Worm (Caenorhabditis elegans): ENCODE data around the gene lmd-5.

lmd-5 gene

DNA sequence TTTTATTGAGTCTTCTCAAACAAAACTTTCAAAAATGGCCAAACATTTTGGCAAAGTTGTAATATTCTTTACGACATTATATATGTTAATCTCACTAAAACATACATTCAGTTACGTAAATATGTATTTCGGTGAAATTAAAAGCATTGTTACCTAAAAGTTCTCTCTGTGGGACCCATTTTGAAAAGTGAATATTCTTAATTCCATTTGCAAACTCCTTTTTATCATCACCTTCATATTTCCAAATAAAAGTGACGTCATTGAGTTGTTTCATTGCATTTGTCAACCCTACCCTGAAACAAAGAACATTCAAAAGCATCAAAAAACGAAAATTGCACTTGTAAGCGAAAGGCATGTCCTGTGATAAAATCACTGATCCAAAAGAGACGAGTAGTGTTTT lies 16.9 kb downstream of the lmd-5 start:
- TF ChIP-seq W03F9.2 (tag; optimal IDR thresholded peaks at IDR 0.05) (no peak), him-1 (tag; optimal IDR thresholded peaks at IDR 0.05) (no peak), dao-5 (tag; optimal IDR thresholded peaks at IDR 0.05) (no peak)

DNA sequence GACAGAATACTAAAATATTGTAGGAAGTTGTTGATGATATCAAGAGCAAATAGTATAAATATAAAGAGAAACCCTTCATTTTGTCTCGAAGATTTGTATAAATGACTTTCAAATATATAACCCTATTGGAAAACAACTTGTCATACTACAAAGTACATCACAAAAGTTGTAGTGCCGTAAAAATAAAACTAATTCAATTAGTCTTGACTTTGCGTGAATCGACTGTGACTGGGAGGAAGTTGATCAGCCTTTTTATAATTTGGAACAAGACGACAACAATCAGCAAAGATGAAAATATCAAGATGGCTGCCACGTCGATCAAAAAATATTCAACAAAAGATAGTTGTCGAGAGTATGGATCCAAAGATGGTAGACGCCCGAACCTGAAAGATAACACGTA lies 18.4 kb downstream of the lmd-5 start, which contains the start of gene ugt-40:
TSS of gene ugt-40 (minus strand) at position 101 of the 400 bp plus-strand sequence.
- TF ChIP-seq W03F9.2 (tag; optimal IDR thresholded peaks at IDR 0.05), result no peak

DNA sequence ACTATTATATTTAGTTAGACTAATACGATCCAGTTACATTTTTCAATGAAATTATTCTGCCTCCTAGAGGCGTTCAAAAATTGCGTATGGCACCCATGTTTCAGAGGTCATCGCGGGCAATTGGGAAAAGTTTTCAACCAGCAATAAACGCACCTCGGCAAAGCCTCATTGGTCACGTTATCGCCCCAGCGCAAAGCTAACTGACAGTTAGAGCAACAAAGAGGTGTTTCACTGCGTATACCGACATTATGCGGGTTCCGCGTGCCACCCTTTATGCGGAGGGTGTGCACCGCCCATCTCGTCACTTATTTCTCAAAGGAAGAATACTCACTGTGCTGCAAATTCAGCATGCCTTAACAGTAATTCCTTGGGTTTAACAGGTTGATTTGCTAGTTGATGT lies 19.2 kb downstream of the lmd-5 start:
- TF ChIP-seq dao-5 (tag; optimal IDR thresholded peaks at IDR 0.05) (no peak), W03F9.2 (tag; optimal IDR thresholded peaks at IDR 0.05) (no peak), him-1 (tag; optimal IDR thresholded peaks at IDR 0.05) (no peak)

DNA sequence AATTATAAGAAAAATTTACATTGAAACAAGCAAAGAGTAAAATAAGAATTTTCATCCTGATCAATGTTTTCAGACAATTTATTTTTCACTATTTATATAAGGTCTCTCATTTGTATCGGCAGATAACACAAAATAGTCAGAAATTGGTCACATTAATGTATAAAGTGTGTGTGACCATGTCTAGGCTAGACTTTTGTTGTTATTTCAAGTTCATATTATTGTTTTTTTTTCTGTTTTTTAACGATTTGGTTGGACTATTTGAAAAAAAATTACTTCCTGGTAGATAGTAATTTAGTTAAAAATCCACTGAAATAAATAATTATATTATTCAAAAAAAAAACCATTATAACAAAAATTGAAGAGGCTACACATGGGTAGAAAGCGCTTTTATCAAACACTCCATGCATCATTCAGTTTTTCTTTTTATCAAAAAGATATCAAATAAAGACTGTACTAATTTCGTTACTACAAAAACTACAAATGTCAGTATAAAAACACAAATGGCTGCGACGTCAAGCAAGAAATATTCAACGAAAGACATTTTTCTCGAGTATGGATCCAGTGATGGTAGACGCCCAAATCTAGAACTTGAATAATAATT lies 21.9 kb downstream of the lmd-5 start, which contains the start of gene ugt-37:
TSS of gene ugt-37 (minus strand) at position 69 of the 601 bp plus-strand sequence.
- TF ChIP-seq dao-5 (tag; optimal IDR thresholded peaks at IDR 0.05) (no peak), him-1 (tag; optimal IDR thresholded peaks at IDR 0.05) (no peak), W03F9.2 (tag; optimal IDR thresholded peaks at IDR 0.05) (no peak)

DNA sequence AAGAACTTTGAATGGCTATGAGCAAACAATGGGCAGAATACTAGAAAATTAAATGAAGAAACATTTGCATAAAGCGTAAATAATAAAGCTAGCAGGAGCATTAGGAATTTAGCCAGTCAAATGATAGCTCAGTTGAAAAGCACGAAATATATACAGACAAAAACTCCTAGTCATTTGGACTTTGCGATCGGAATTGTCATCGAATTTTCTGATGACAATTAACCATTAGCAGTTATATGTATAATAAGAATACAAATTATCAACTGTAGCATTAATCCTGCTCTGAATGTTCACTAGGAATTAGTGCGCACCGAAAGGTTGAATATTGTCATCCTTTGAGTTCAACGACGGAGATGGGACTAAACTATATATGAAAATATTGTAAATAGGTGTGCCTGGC lies 23.9 kb downstream of the lmd-5 start, which contains the start of gene ugt-38:
TSS of gene ugt-38 (minus strand) at position 101 of the 400 bp plus-strand sequence.
- TF ChIP-seq dao-5 (tag; optimal IDR thresholded peaks at IDR 0.05), result no peak
- no peak for TF ChIP-seq him-1 (tag; optimal IDR thresholded peaks at IDR 0.05)
- no peak for TF ChIP-seq W03F9.2 (tag; optimal IDR thresholded peaks at IDR 0.05)

DNA sequence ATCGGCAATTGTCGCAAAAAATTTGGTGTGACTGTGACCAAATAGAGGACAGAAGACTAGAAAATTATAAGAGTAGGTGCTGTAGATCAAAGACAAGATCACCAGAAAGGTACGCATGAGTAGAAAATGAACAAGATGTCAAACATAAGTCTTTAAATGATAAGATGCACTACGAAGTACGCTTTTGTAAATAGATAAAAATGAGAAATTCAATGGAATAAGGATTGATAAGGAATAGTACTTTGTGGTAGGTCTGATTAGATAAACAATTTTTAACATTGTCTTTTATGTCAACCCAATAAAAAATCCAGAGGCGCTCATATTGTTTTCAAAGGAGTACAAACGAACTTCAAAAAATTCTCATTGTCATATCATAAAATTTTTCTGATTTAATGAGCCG lies 27.1 kb downstream of the lmd-5 start, which contains the start of gene F10D2.8:
TSS of gene F10D2.8 (minus strand) at position 145 of the 400 bp plus-strand sequence.
- TF ChIP-seq W03F9.2 (tag; optimal IDR thresholded peaks at IDR 0.05) (no peak), him-1 (tag; optimal IDR thresholded peaks at IDR 0.05) (no peak), dao-5 (tag; optimal IDR thresholded peaks at IDR 0.05) (no peak)

DNA sequence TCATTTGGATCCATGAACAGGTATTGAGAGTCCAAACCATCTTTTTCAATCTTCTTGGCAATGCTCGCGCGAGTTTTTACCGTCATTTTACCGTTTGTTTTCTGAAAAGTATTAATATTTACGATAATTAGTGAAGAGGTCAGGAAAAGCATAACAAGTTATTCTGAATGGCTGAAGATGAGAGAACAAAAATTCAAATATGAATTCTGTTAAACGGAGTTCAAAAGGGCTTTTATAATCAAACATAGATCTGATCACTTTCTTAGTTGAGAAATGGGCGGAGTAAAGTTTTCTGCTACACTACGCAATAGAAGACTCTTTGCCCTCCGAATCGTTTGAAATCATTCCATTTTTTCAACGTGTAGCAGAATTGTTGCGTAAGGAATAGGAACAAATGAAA lies 29.6 kb downstream of the lmd-5 start, which contains the start of gene fat-7:
TSS of gene fat-7 (minus strand) at position 101 of the 400 bp plus-strand sequence.
- no peak for TF ChIP-seq him-1 (tag; optimal IDR thresholded peaks at IDR 0.05)
- TF ChIP-seq dao-5 (tag; optimal IDR thresholded peaks at IDR 0.05), result no peak
- TF ChIP-seq W03F9.2 (tag; optimal IDR thresholded peaks at IDR 0.05), result no peak

DNA sequence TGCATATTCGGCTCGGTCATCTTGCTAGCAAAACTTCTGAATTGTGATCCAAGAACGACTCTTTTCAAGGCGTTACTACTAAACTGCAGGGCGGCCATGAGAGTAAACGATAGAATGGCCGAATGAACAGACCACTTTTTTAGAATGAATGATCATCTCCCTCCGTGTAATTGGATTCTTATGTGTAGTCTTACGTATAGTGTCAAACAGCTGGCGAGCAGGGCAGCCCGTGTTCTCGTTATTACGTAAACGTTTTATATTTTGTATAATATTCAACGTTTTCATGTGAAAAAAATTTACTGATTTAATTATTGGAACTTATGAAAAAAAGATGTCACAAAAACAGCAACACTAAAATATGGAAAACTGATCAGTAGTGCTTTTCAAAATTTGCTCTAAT lies 32.6 kb downstream of the lmd-5 start, which contains the start of gene F10D2.10:
TSS of gene F10D2.10 (minus strand) at position 101 of the 400 bp plus-strand sequence.
- TF ChIP-seq dao-5 (tag; optimal IDR thresholded peaks at IDR 0.05), result no peak
- TF ChIP-seq W03F9.2 (tag; optimal IDR thresholded peaks at IDR 0.05), result no peak
- TF ChIP-seq him-1 (tag; optimal IDR thresholded peaks at IDR 0.05), result no peak

DNA sequence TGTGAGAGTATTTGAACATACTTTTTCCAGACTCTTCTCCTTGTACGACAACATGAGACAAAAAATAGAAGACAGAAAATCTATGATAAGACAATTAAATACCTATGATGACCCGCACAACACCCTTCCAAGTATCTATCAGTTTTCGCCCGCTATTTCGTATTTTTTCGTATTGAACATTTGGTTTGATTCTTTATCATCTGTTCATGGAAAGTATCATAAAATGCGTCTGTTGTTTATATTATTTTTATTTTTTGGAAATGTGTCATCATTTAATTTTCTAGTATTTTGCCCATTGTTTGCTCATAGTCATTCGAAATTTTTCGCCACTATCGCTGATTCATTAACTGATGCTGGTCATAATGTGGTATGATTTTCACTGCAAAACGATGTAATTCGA lies 33.6 kb downstream of the lmd-5 start, which contains the start of gene ugt-39:
TSS of gene ugt-39 (plus strand) at position 54 of the 400 bp plus-strand sequence.
- no peak for TF ChIP-seq dao-5 (tag; optimal IDR thresholded peaks at IDR 0.05)
- no peak for TF ChIP-seq W03F9.2 (tag; optimal IDR thresholded peaks at IDR 0.05)
- TF ChIP-seq him-1 (tag; optimal IDR thresholded peaks at IDR 0.05), result no peak

DNA sequence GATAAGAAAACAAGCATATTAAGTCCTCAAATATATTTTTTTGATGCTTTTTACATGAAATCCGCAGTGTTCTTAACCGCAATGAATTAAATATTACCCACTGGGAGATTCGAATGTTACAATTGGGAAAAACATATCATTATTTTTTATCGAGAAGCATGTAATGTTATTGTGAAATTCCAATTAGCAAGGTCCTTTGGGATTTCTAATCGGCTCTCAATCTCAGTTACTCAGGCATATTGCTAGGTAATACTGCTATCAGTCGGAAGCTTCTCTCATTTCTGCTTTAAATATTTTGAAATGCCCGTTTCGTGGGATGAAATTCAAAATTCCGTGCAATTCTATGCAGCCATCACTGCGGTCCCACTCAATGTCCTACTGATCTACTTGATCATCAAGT lies 35.9 kb downstream of the lmd-5 start, which contains the start of gene str-204:
TSS of gene str-204 (plus strand) at position 301 of the 400 bp plus-strand sequence.
- TF ChIP-seq him-1 (tag; optimal IDR thresholded peaks at IDR 0.05), result no peak
- TF ChIP-seq W03F9.2 (tag; optimal IDR thresholded peaks at IDR 0.05), result no peak
- TF ChIP-seq dao-5 (tag; optimal IDR thresholded peaks at IDR 0.05), result no peak

DNA sequence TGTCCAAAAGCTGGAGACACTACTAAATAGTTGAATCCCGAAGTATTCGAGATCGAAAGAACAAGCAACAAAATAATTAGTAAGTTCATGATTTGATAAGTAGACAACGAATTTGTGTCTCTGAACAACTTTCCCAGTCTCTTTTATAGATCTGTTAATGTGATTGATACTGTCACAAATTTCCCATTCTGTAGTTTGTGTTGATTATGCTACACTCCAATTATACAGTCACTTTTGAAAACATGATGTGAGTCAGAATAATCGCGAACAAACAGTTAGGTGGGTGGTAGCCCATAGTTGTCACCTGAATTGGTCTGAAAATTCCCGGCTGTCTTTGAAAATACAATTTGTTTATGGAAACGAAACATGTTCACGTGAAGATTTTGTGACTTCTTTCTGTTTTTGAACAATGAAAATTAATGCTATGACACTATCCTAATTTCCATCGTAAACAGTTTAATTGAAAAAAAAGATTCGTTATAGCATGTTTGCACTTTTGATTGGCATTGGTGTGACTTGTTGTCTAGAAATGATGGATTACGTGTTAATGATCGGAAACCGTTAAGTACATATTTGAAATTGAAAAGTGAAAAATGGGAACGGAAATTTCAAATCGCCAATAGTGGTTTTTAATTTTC lies 40.1 kb downstream of the lmd-5 start, which contains the start of gene ugt-41:
TSS of gene ugt-41 (minus strand) at position 119 of the 638 bp plus-strand sequence.
- TF ChIP-seq dao-5 (tag; optimal IDR thresholded peaks at IDR 0.05), result no peak
- no peak for TF ChIP-seq him-1 (tag; optimal IDR thresholded peaks at IDR 0.05)
- TF ChIP-seq W03F9.2 (tag; optimal IDR thresholded peaks at IDR 0.05), result no peak

DNA sequence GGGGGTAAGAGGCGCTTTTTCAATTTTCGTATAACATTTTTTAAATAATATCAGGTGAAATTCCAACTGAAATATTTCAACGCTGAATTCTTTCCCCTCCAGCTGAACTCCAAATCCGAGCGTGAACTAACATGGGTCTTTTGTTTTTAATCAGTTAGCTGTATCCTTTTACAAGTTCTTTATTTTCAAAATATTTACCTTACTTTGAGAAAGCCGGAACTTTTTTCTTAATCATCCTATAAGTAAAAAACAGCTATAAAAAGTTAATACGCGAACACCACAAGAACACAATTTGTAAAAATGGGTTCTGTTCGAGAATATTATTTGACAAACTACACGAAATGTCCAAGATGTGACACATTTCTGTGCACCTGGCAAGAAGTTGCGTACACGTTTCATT lies 40.8 kb downstream of the lmd-5 start, which contains the start of gene srh-83:
TSS of gene srh-83 (plus strand) at position 301 of the 400 bp plus-strand sequence.
- no peak for TF ChIP-seq dao-5 (tag; optimal IDR thresholded peaks at IDR 0.05)
- TF ChIP-seq W03F9.2 (tag; optimal IDR thresholded peaks at IDR 0.05), result no peak
- TF ChIP-seq him-1 (tag; optimal IDR thresholded peaks at IDR 0.05), result no peak

DNA sequence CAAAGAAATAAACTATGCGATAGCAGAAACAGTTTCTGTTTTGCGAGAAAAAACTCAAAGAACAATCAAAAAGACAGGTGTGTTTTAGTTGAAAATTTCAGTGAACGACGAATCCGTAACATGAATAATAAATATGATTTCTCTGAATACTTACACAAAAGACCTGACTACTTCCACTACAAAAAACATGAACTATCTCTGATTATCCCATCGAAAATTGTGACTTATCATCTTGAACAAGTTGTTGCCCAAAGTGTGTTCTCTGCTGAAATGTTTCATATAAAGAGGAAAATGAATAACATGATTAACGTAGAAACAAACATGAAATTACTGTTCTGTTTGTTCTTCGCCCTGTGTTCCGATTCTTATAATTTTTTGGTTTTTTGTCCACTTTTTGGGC lies 43.3 kb downstream of the lmd-5 start, which contains the start of gene ugt-36:
TSS of gene ugt-36 (plus strand) at position 301 of the 400 bp plus-strand sequence.
- TF ChIP-seq him-1 (tag; optimal IDR thresholded peaks at IDR 0.05), result no peak
- TF ChIP-seq dao-5 (tag; optimal IDR thresholded peaks at IDR 0.05), result no peak
- no peak for TF ChIP-seq W03F9.2 (tag; optimal IDR thresholded peaks at IDR 0.05)

DNA sequence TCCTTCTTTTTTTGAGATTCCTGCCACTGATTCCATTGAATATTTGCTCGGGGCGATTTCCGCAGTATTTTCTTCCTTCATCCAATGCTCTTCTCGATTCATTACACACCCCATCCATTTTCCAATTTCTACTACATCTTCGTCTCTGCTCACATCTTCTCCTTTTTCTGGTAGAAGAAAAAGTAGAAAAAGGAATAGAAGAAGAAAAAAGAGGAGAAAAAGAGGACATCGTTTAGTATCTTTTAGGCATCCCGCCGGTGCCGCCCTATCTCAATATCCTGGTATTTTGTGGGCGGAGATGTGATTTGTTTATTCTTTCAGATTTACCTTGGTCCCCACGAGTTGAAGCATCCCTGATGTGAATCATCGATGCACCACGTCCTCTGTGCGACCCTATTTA lies 51.7 kb downstream of the lmd-5 start, which contains the start of gene lgc-39:
TSS of gene lgc-39 (plus strand) at position 301 of the 400 bp plus-strand sequence.
- TF ChIP-seq him-1 (tag; optimal IDR thresholded peaks at IDR 0.05), result no peak
- TF ChIP-seq W03F9.2 (tag; optimal IDR thresholded peaks at IDR 0.05), result no peak
- TF ChIP-seq dao-5 (tag; optimal IDR thresholded peaks at IDR 0.05), result no peak

All from whole organism, L4/young adult.